Fruit fly (Drosophila melanogaster): ENCODE results near the gene Met.

DNA sequence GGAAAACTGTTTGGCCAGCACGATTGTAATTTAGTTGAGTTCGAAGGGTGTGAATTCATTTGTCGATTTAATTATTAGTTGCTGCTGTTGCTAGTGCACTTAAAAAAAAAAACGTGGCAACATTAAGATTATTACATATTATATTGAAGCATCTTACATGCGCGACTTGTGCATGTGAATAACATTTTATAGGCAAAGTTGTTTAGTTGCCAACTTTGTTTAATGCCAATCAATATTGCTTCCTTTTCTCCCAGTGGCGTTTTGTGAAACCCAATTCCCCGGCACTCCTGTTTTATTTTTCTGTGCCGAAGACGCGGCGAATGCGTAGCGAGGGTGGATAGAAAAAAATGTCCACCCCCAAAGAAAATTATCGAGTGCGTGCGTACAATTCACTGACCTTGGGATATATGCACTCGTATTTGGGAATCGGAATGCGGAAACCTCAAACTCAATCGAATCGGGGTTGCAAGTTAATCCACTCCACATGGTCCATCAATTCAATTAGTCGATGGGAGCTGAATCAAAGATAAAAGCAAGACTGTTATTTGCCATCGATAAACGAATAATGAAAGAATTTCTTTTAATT is 13.2 kb downstream of the Met start:
- TF ChIP-seq CG8478 (optimal IDR thresholded peaks at IDR 0.05) = no peak
- TF ChIP-seq CTCF (optimal IDR thresholded peaks at IDR 0.05) = no peak

Data from S2 (cell line).